Fruit fly (Drosophila melanogaster): ENCODE measurements around the gene CG14881.
A peak's percentile ranks its signal among the peaks of the same experiment; 100 is the strongest.

The CG14881 gene

dm6 chr3R:16436374-16437037 is 1.8 kb downstream of the CG14881 start, which contains the start of gene mRpS33:
TSS of gene mRpS33 (minus strand) at chr3R:16436597.
- TF ChIP-seq CG8159 (tag; optimal IDR thresholded peaks at IDR 0.05): no peak
- no peak for TF ChIP-seq CG34367 (tag; optimal IDR thresholded peaks at IDR 0.05)
- TF ChIP-seq CG12605 (GFP tag; IDR thresholded peaks at IDR 0.05): no peak
- no peak for TF ChIP-seq CG15710 (tag; optimal IDR thresholded peaks at IDR 0.05)
- no peak for TF ChIP-seq EcR (GFP tag; optimal IDR thresholded peaks at IDR 0.05)
- TF ChIP-seq gl (tag; optimal IDR thresholded peaks at IDR 0.05): no peak
- no peak for TF ChIP-seq CG4496 (GFP tag; IDR thresholded peaks at IDR 0.05)
- TF ChIP-seq D1 (tag; optimal IDR thresholded peaks at IDR 0.05): no peak
- no peak for TF ChIP-seq fd96Ca (GFP tag; IDR thresholded peaks at IDR 0.05)
- TF ChIP-seq CG8301 (tag; optimal IDR thresholded peaks at IDR 0.05): no peak
- TF ChIP-seq Pif1B (GFP tag; optimal IDR thresholded peaks at IDR 0.05): no peak
- no peak for TF ChIP-seq Ets98B (GFP tag; IDR thresholded peaks at IDR 0.05)
- TF ChIP-seq CG13204 (GFP tag; optimal IDR thresholded peaks at IDR 0.05): no peak
- TF ChIP-seq CG32121 (GFP tag; IDR thresholded peaks at IDR 0.05): no peak
- no peak for TF ChIP-seq Snoo (tag; optimal IDR thresholded peaks at IDR 0.05)
- TF ChIP-seq rn (GFP tag; IDR thresholded peaks at IDR 0.05): no peak

- no peak for TF ChIP-seq CG14655 (GFP tag; optimal IDR thresholded peaks at IDR 0.05)
- TF ChIP-seq D1 (tag; optimal IDR thresholded peaks at IDR 0.05): no peak
- no peak for TF ChIP-seq CG10348 (GFP tag; IDR thresholded peaks at IDR 0.05)
- no peak for TF ChIP-seq CG9948 (tag; optimal IDR thresholded peaks at IDR 0.05)
- no peak for TF ChIP-seq gl (tag; optimal IDR thresholded peaks at IDR 0.05)
- no peak for TF ChIP-seq CG12605 (GFP tag; IDR thresholded peaks at IDR 0.05)
- TF ChIP-seq CG15710 (tag; optimal IDR thresholded peaks at IDR 0.05): no peak
- no peak for TF ChIP-seq CG8159 (tag; optimal IDR thresholded peaks at IDR 0.05)
- no peak for TF ChIP-seq Pif1A (GFP tag; optimal IDR thresholded peaks at IDR 0.05)
- peak; percentile 36; the same call in 1 of the 2 replicates for TF ChIP-seq Ets98B (GFP tag; IDR thresholded peaks at IDR 0.05)
- 0 out of 2 replicates have a peak, but pooled peaks have one; percentile 18 for TF ChIP-seq CG32121 (GFP tag; IDR thresholded peaks at IDR 0.05)
- TF ChIP-seq CG13204 (GFP tag; optimal IDR thresholded peaks at IDR 0.05): no peak
- TF ChIP-seq fd96Ca (GFP tag; IDR thresholded peaks at IDR 0.05): no peak
Measured at dm6 chr3R:16441367-16441923, 6.7 kb downstream of the CG14881 start, which contains the start of gene ema. TSS of gene ema (minus strand) at chr3R:16441661.

- peak; percentile 64 for TF ChIP-seq CG34367 (tag; optimal IDR thresholded peaks at IDR 0.05)
- no peak for TF ChIP-seq Pif1B (GFP tag; optimal IDR thresholded peaks at IDR 0.05)
- TF ChIP-seq rn (GFP tag; IDR thresholded peaks at IDR 0.05): peak; percentile 61
- no peak for TF ChIP-seq CG8159 (tag; optimal IDR thresholded peaks at IDR 0.05)
- no peak for TF ChIP-seq CG13204 (GFP tag; optimal IDR thresholded peaks at IDR 0.05)
- TF ChIP-seq CG32121 (GFP tag; IDR thresholded peaks at IDR 0.05): peak; percentile 87
- peak; percentile 74 for TF ChIP-seq Ets98B (GFP tag; IDR thresholded peaks at IDR 0.05)
- TF ChIP-seq fd96Ca (GFP tag; IDR thresholded peaks at IDR 0.05): peak; percentile 44; the same call in 1 of the 3 replicates
- TF ChIP-seq D1 (tag; optimal IDR thresholded peaks at IDR 0.05): no peak
- peak; percentile 74 for TF ChIP-seq CG4496 (GFP tag; IDR thresholded peaks at IDR 0.05)
- peak; percentile 76 for TF ChIP-seq CG12605 (GFP tag; IDR thresholded peaks at IDR 0.05)
- peak; percentile 59 for TF ChIP-seq CG17806 (tag; optimal IDR thresholded peaks at IDR 0.05)
- TF ChIP-seq CG15710 (tag; optimal IDR thresholded peaks at IDR 0.05): peak; percentile 80
- TF ChIP-seq CG8301 (tag; optimal IDR thresholded peaks at IDR 0.05): peak; percentile 62
- peak; percentile 72 for TF ChIP-seq Snoo (tag; optimal IDR thresholded peaks at IDR 0.05)
- peak; percentile 67; the same call in 1 of the 2 replicates for TF ChIP-seq CG10348 (GFP tag; IDR thresholded peaks at IDR 0.05)
- peak; percentile 70 for TF ChIP-seq CG9948 (tag; optimal IDR thresholded peaks at IDR 0.05)
- no peak for TF ChIP-seq Pif1A (GFP tag; optimal IDR thresholded peaks at IDR 0.05)
- no peak for TF ChIP-seq EcR (GFP tag; optimal IDR thresholded peaks at IDR 0.05)
- TF ChIP-seq gl (tag; optimal IDR thresholded peaks at IDR 0.05): peak; percentile 16
- TF ChIP-seq CG14655 (GFP tag; optimal IDR thresholded peaks at IDR 0.05): no peak
Measured at dm6 chr3R:16442937-16443336, 8.2 kb downstream of the CG14881 start, which contains the start of the genes Ttc1 and CG14882. TSS of gene Ttc1 (minus strand) at chr3R:16443007. TSS of gene CG14882 (plus strand) at chr3R:16443207.

dm6 chr3R:16446836-16447235 is 12.1 kb downstream of the CG14881 start:
- no peak for TF ChIP-seq EcR (GFP tag; optimal IDR thresholded peaks at IDR 0.05)
- TF ChIP-seq fd96Ca (GFP tag; IDR thresholded peaks at IDR 0.05): no peak
- TF ChIP-seq CG17806 (tag; optimal IDR thresholded peaks at IDR 0.05): no peak
- TF ChIP-seq Pif1B (GFP tag; optimal IDR thresholded peaks at IDR 0.05): no peak
- TF ChIP-seq CG32121 (GFP tag; IDR thresholded peaks at IDR 0.05): no peak

dm6 chr3R:16447448-16448045 is 12.8 kb downstream of the CG14881 start:
- TF ChIP-seq CG13204 (GFP tag; optimal IDR thresholded peaks at IDR 0.05): no peak
- no peak for TF ChIP-seq fd96Ca (GFP tag; IDR thresholded peaks at IDR 0.05)
- no peak for TF ChIP-seq Pif1A (GFP tag; optimal IDR thresholded peaks at IDR 0.05)
- no peak for TF ChIP-seq Pif1B (GFP tag; optimal IDR thresholded peaks at IDR 0.05)
- no peak for TF ChIP-seq CG14655 (GFP tag; optimal IDR thresholded peaks at IDR 0.05)
- no peak for TF ChIP-seq CG15710 (tag; optimal IDR thresholded peaks at IDR 0.05)
- TF ChIP-seq D1 (tag; optimal IDR thresholded peaks at IDR 0.05): no peak
- TF ChIP-seq CG32121 (GFP tag; IDR thresholded peaks at IDR 0.05): no peak
- TF ChIP-seq EcR (GFP tag; optimal IDR thresholded peaks at IDR 0.05): no peak
- no peak for TF ChIP-seq rn (GFP tag; IDR thresholded peaks at IDR 0.05)
- no peak for TF ChIP-seq CG8301 (tag; optimal IDR thresholded peaks at IDR 0.05)
- TF ChIP-seq CG17806 (tag; optimal IDR thresholded peaks at IDR 0.05): no peak
- no peak for TF ChIP-seq CG4496 (GFP tag; IDR thresholded peaks at IDR 0.05)
- no peak for TF ChIP-seq gl (tag; optimal IDR thresholded peaks at IDR 0.05)
- no peak for TF ChIP-seq Ets98B (GFP tag; IDR thresholded peaks at IDR 0.05)
- TF ChIP-seq Snoo (tag; optimal IDR thresholded peaks at IDR 0.05): no peak
- no peak for TF ChIP-seq CG9948 (tag; optimal IDR thresholded peaks at IDR 0.05)
- TF ChIP-seq CG10348 (GFP tag; IDR thresholded peaks at IDR 0.05): no peak
- TF ChIP-seq CG34367 (tag; optimal IDR thresholded peaks at IDR 0.05): no peak
